Worm (Caenorhabditis elegans) whole organism, midembryonic: ENCODE results near the gene metl-6.

Experiments
- flt-1 ChIP-seq: fragments of 200-800 bp; sonication (Bioruptor generic); IDR thresholded peaks from 2 replicates; pipeline ENCODE4 v1.3.6; 2022; ENCODE audit warnings: missing genetic modification characterization, missing compliant biosample characterization
- klf-2 ChIP-seq: fragments of 200-800 bp; sonication (Bioruptor generic); conservative IDR thresholded peaks from 2 replicates; pipeline ENCODE4 v1.3.6; 2022; ENCODE audit warnings: missing genetic modification reagents, missing genetic modification characterization, missing compliant biosample characterization

ce11 chrIII:3954220-3954619 is 32.7 kb upstream of the metl-6 start:
- TF ChIP-seq klf-2 (GFP tag; lab: Robert Waterston, UW) (no peak), flt-1 (GFP tag; lab: Robert Waterston, UW) (no peak)
